Worm (Caenorhabditis elegans): ENCODE data around the gene djr-1.2.

Gene djr-1.2

DNA sequence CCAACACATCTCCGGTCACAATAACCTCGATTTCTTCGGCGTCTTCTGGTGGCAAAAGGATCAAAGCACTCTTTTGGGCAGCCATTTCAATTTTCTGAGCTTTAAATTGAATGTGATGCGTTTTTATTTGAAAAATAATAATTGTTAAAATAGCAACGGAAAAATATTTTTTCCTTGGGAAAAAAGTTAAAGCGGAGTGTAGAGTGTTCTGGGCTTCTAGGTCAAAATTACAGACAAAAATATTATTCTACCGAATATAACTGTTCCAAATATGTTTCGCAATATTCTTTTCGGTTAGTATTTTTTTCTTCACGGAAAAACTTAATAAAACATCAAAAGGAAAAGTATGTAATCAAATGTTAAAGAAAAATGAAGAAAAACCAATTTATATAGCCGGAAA lies at the start of gene djr-1.2:
Gene djr-1.2, minus strand, starts transcription at position 101 of the 400 bp plus-strand sequence.
- TF ChIP-seq ref-2 (tag; optimal IDR thresholded peaks at IDR 0.05) (no peak), T23F11.4 (GFP tag; optimal IDR thresholded peaks at IDR 0.05) (no peak), ceh-48 (tag; optimal IDR thresholded peaks at IDR 0.05) (no peak), ceh-19 (GFP tag; optimal IDR thresholded peaks at IDR 0.05) (no peak), madf-2 (tag; optimal IDR thresholded peaks at IDR 0.05) (no peak)

DNA sequence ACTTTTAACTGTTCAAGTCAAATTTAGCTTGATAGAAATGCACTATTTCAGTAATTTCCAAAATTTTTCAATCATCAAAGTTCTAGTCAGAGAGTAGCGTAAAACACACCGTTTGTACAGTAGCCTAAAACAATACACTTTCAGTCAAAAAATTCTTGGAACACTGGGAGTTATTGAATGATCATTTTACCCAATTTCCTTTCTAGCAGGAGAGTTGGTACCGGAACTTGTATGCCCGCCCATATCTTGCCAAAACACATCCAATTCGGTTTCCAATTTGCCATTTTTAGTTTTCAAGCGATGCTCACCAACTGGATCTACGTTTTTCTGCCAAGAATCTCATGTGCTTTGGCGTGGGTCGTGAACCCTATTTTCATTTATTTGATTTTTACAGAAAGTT lies 49.4 kb upstream of the djr-1.2 start, which contains the start of gene srj-39:
Gene srj-39, plus strand, starts transcription at position 301 of the 400 bp plus-strand sequence.
- TF ChIP-seq nhr-232 (tag; optimal IDR thresholded peaks at IDR 0.05) (no peak), ceh-31 (tag; optimal IDR thresholded peaks at IDR 0.05) (no peak), tbx-2 (tag; optimal IDR thresholded peaks at IDR 0.05) (no peak), rnt-1 (tag; optimal IDR thresholded peaks at IDR 0.05) (no peak), ceh-14 (tag; optimal IDR thresholded peaks at IDR 0.05) (no peak), dmd-4 (tag; optimal IDR thresholded peaks at IDR 0.05; ENCODE audit: borderline replicate concordance) (no peak), pag-3 (tag; optimal IDR thresholded peaks at IDR 0.05; ENCODE audit: borderline replicate concordance) (no peak), K02D7.2 (tag; optimal IDR thresholded peaks at IDR 0.05) (no peak), sox-2 (GFP tag; IDR thresholded peaks at IDR 0.05) (no peak), C38D4.7 (GFP tag; optimal IDR thresholded peaks at IDR 0.05) (no peak)

DNA sequence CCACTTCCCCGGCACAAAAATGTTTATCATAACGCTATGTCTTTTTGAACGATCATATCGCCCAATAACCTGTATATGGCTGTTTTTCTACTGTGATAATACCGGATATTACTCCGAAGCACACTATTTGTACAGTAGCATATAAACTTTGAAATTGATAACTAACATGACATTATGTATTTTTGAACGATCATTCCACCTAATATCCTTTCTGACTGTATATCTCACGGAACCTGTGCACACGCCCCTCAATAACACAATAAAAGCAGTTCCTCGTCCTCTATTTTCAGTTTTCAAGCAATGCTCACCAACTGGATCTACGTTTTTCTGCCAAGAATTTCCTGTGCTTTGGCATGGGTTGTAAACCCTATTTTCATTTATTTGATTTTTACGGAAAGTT lies 46.6 kb upstream of the djr-1.2 start, which contains the start of gene srj-40:
Gene srj-40, plus strand, starts transcription at position 301 of the 400 bp plus-strand sequence.
- TF ChIP-seq ceh-30 (tag; optimal IDR thresholded peaks at IDR 0.05): no peak
- TF ChIP-seq ceh-2 (tag; optimal IDR thresholded peaks at IDR 0.05): no peak
- no peak for TF ChIP-seq C08G9.2 (tag; optimal IDR thresholded peaks at IDR 0.05)
- TF ChIP-seq odd-2 (tag; optimal IDR thresholded peaks at IDR 0.05): no peak
- no peak for TF ChIP-seq K09A11.1 (tag; optimal IDR thresholded peaks at IDR 0.05; ENCODE audit: insufficient read depth)
- no peak for TF ChIP-seq nhr-11 (tag; optimal IDR thresholded peaks at IDR 0.05)
- TF ChIP-seq hlh-6 (tag; optimal IDR thresholded peaks at IDR 0.05): no peak
- TF ChIP-seq hlh-8 (tag; optimal IDR thresholded peaks at IDR 0.05): no peak
- no peak for TF ChIP-seq gmeb-2 (tag; optimal IDR thresholded peaks at IDR 0.05)
- no peak for TF ChIP-seq F13H6.1 (tag; optimal IDR thresholded peaks at IDR 0.05)
- no peak for TF ChIP-seq lim-6 (tag; optimal IDR thresholded peaks at IDR 0.05)
- TF ChIP-seq che-1 (tag; optimal IDR thresholded peaks at IDR 0.05): no peak
- no peak for TF ChIP-seq elt-2 (tag; optimal IDR thresholded peaks at IDR 0.05)
- no peak for TF ChIP-seq pros-1 (tag; optimal IDR thresholded peaks at IDR 0.05)
- no peak for TF ChIP-seq sox-2 (GFP tag; IDR thresholded peaks at IDR 0.05)
- TF ChIP-seq unc-3 (GFP tag; conservative IDR thresholded peaks at IDR 0.05): no peak
- TF ChIP-seq unc-3 (tag; optimal IDR thresholded peaks at IDR 0.05): no peak

DNA sequence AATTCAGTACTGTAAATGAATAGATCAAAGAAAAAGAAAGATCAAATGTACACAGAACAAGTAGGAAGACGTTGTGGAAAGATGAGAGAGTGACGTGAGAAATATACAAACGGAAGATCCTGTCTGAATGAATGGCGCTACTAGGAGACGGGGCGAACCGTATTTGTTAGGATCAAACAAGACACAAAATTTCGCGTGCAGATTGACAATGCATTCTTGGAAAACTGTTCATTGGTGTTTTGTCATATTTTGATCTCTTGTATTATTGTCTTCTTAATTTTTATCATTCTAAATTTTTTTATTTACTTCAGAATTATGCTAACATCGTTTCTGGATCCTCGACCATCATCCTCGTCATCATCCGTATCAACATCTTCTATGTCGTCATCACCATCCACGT lies 39.8 kb upstream of the djr-1.2 start, which contains the start of gene nhr-181:
Gene nhr-181, plus strand, starts transcription at position 301 of the 400 bp plus-strand sequence.
- TF ChIP-seq lim-6 (tag; optimal IDR thresholded peaks at IDR 0.05) (no peak), nhr-11 (tag; optimal IDR thresholded peaks at IDR 0.05) (no peak), elt-2 (tag; optimal IDR thresholded peaks at IDR 0.05) (no peak), unc-55 (GFP tag; optimal IDR thresholded peaks at IDR 0.05) (no peak), hlh-8 (tag; optimal IDR thresholded peaks at IDR 0.05) (no peak), lin-11 (tag; optimal IDR thresholded peaks at IDR 0.05) (no peak), eyg-1 (tag; optimal IDR thresholded peaks at IDR 0.05) (no peak), odd-2 (tag; optimal IDR thresholded peaks at IDR 0.05) (no peak), unc-42 (tag; optimal IDR thresholded peaks at IDR 0.05) (no peak), sdc-2 (tag; optimal IDR thresholded peaks at IDR 0.05) (no peak), gmeb-2 (tag; optimal IDR thresholded peaks at IDR 0.05) (no peak), elt-4 (tag; optimal IDR thresholded peaks at IDR 0.05) (no peak), ceh-34 (tag; optimal IDR thresholded peaks at IDR 0.05) (no peak), ceh-30 (tag; optimal IDR thresholded peaks at IDR 0.05) (no peak), pha-4 (tag; optimal IDR thresholded peaks at IDR 0.05) (no peak)

All from whole organism, late embryonic.